Worm (Caenorhabditis elegans): ENCODE results near the gene nhr-119.

The nhr-119 gene

DNA sequence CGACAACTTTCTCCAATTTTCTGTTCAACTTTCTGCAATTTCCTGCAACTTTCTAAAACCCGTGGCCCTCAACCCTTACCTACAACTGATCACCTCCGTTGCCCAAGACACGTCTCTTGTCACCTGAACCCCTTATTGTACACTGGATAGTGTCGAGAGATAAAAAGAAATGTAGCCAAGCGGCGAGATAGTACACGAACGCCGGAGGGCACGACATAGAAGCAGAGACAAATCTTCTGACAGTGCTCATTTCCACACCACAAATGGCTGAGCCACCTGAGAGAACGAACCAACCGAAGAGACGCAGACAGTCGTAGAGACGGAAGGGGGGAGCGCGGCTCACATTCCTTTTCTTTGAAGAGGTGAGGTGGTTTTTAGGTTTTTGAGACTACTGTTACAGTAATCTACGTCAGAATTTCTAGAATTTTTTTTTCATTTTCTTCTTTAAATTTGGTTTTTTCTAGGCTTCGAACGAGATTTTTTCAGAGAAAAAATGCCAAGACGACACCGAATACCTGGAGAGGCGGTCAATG lies 7.3 kb upstream of the nhr-119 start, which contains the start of gene K12H6.12:
Gene K12H6.12, plus strand, starts transcription at position 483 of the 533 bp plus-strand sequence.
- TF ChIP-seq ztf-23 (GFP tag; IDR thresholded peaks at IDR 0.05) (no peak), ztf-29 (GFP tag; IDR thresholded peaks at IDR 0.05) (no peak), klf-2 (GFP tag; conservative IDR thresholded peaks at IDR 0.05) (no peak), flt-1 (GFP tag; IDR thresholded peaks at IDR 0.05) (no peak), tab-1 (GFP tag; IDR thresholded peaks at IDR 0.05) (no peak), T22C8.4 (GFP tag; IDR thresholded peaks at IDR 0.05) (no peak), med-1 (GFP tag; optimal IDR thresholded peaks at IDR 0.05; ENCODE audit: insufficient read depth) (no peak), ref-1 (GFP tag; conservative IDR thresholded peaks at IDR 0.05) (no peak), cog-1 (tag; optimal IDR thresholded peaks at IDR 0.05) (no peak)

DNA sequence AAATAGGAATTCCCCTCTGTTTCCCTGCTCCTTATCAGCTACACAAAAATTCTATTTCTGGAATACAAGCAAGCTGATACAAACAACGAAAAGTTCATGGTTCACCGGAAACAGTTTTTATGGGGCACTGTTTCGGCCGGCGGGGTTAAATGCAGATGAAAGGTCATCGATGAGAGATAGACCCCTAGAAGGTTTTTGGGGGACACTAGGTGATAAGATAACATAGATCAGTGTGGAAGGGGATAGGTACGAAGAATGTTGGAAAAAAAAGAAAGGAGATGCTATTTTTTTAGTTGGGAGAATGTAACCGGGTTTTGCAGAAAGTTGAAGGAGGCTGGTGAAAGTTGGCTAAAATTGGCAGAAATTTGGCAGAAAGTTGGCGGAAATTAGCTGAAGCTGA lies 5.2 kb upstream of the nhr-119 start:
- TF ChIP-seq tab-1 (GFP tag; IDR thresholded peaks at IDR 0.05) = no peak
- TF ChIP-seq T22C8.4 (GFP tag; IDR thresholded peaks at IDR 0.05) = no peak
- no peak for TF ChIP-seq ztf-23 (GFP tag; IDR thresholded peaks at IDR 0.05)
- TF ChIP-seq med-1 (GFP tag; optimal IDR thresholded peaks at IDR 0.05; ENCODE audit: insufficient read depth) = no peak
- TF ChIP-seq ztf-29 (GFP tag; IDR thresholded peaks at IDR 0.05) = no peak
- no peak for TF ChIP-seq cog-1 (tag; optimal IDR thresholded peaks at IDR 0.05)
- no peak for TF ChIP-seq klf-2 (GFP tag; conservative IDR thresholded peaks at IDR 0.05)
- TF ChIP-seq ref-1 (GFP tag; conservative IDR thresholded peaks at IDR 0.05) = no peak
- no peak for TF ChIP-seq flt-1 (GFP tag; IDR thresholded peaks at IDR 0.05)

DNA sequence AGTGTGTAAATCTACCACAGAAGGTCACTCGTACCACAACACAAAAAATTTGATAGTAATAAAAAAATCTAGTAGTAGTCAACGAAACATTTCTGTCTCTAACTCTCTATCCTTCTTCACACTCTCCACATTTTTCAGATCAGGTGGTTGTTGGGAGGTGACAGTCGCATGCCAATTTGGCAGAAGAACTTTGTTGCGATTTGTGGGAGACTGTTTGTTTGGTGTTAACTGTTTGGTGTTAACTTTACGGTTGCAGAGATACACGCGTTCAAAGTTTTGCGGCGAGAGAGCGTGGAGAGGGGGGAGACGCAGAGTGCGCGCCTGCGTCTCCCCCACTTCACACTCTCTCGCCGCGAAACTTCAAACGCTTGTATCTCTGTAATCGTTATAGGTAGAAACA lies 4.5 kb upstream of the nhr-119 start:
- TF ChIP-seq T22C8.4 (GFP tag; IDR thresholded peaks at IDR 0.05) (no peak), med-1 (GFP tag; optimal IDR thresholded peaks at IDR 0.05; ENCODE audit: insufficient read depth) (no peak), flt-1 (GFP tag; IDR thresholded peaks at IDR 0.05) (no peak), ztf-23 (GFP tag; IDR thresholded peaks at IDR 0.05) (no peak), cog-1 (tag; optimal IDR thresholded peaks at IDR 0.05) (no peak)

DNA sequence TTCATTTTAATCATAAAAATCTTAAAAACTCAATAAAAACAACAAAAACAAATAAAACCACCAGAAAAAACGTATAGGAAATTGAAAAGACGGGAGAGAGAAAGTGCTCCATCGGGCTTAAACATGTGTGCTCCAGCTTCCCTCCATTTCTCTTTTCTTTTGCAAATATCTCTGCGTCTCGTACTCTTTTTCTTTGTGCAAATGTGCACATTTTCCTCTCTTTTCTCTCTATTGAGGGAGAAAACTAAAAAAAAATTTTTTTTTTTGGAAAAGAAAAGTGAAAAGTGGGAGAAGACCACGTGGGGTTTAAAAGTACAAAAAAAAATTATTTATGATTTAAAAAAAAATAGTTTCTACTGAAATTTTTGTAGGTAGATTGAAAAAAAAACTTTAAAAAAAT lies 3.8 kb upstream of the nhr-119 start:
- TF ChIP-seq tab-1 (GFP tag; IDR thresholded peaks at IDR 0.05) (no peak), ztf-23 (GFP tag; IDR thresholded peaks at IDR 0.05) (no peak), cog-1 (tag; optimal IDR thresholded peaks at IDR 0.05) (no peak), ref-1 (GFP tag; conservative IDR thresholded peaks at IDR 0.05) (no peak), flt-1 (GFP tag; IDR thresholded peaks at IDR 0.05) (no peak), klf-2 (GFP tag; conservative IDR thresholded peaks at IDR 0.05) (no peak), ztf-29 (GFP tag; IDR thresholded peaks at IDR 0.05) (no peak), T22C8.4 (GFP tag; IDR thresholded peaks at IDR 0.05) (no peak), med-1 (GFP tag; optimal IDR thresholded peaks at IDR 0.05; ENCODE audit: insufficient read depth) (no peak)

DNA sequence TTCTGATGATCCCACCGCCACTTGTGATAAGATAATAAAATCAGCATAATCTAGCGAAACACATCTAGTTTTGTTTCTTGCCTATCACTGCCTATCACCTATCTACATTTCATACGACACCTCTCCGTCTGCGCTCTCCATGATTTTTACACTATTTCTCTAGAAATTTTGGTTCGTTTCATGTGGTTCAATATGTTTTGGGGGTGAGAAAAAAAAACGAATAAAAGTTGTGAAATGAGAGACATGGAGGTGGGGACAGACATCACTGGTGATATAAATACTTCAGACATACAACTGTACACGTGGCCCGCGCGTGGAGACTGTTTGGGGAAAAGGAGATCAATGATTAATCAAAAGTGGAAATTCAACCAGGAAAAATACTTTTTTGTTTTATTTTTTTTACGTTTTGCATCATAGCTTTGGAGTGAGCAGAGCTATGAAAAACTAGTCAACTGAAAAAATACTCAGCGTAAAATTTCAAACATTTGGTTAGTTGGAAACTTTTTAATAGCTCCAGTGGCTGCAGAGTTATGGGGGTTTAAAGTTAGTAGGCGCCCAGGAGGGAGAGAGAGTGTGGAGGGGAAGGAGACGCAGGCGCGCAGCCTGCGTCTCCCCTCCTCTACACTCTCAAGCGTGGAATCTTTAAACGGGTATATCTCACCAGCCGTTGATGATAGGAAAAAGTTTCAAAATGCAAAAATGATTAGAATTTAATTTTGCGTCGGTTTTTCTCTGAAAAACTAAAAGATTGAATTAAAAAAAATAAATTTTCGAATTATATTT lies 2.6 kb upstream of the nhr-119 start:
- TF ChIP-seq cog-1 (tag; optimal IDR thresholded peaks at IDR 0.05) (no peak), ref-1 (GFP tag; conservative IDR thresholded peaks at IDR 0.05) (no peak), flt-1 (GFP tag; IDR thresholded peaks at IDR 0.05) (no peak), ztf-23 (GFP tag; IDR thresholded peaks at IDR 0.05) (no peak), med-1 (GFP tag; optimal IDR thresholded peaks at IDR 0.05; ENCODE audit: insufficient read depth) (no peak), tab-1 (GFP tag; IDR thresholded peaks at IDR 0.05) (no peak), klf-2 (GFP tag; conservative IDR thresholded peaks at IDR 0.05) (no peak), T22C8.4 (GFP tag; IDR thresholded peaks at IDR 0.05) (no peak), ztf-29 (GFP tag; IDR thresholded peaks at IDR 0.05) (no peak)

DNA sequence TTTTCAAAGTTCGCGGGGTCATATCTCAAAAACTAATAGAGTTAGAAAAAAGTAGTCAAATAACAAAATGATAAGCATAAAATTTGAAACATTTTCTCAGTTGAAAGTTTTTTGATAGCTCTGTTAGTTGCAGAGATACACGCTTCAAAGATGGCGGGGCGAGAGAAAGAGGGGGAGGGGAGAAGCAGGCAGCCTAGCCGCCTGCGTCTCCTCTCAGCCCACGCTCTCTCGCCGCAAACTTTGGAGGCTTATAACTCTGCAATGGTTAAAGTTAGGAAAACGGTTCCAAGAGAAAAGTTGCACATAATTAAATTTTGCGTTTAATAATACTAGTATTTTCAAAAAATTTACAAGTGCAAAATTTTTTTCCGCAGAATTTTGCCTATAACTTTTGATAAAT lies 1.4 kb upstream of the nhr-119 start:
- TF ChIP-seq tab-1 (GFP tag; IDR thresholded peaks at IDR 0.05) (no peak), med-1 (GFP tag; optimal IDR thresholded peaks at IDR 0.05; ENCODE audit: insufficient read depth) (no peak), ztf-23 (GFP tag; IDR thresholded peaks at IDR 0.05) (no peak), T22C8.4 (GFP tag; IDR thresholded peaks at IDR 0.05) (no peak), cog-1 (tag; optimal IDR thresholded peaks at IDR 0.05) (no peak), ztf-29 (GFP tag; IDR thresholded peaks at IDR 0.05) (no peak), ref-1 (GFP tag; conservative IDR thresholded peaks at IDR 0.05) (no peak), klf-2 (GFP tag; conservative IDR thresholded peaks at IDR 0.05) (no peak), flt-1 (GFP tag; IDR thresholded peaks at IDR 0.05) (no peak)

DNA sequence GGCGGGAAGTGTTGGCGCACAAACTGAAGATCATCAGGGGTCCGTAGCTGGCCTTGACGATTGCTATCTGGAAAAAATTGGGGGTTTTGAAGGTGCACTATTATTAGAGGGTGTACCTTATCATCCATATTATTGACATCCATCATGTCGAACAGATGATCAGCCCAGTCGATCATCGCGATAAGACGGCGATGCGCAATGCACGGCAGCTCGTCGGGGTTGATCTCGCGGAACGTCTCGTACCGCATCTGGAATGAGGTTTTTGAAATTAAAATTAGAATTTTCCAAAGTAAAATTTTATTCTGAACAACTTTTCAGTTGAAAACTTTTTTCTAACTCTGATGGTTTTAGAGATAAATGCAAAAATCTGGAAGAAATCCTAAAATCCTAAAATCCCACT lies 2.4 kb downstream of the nhr-119 start:
- TF ChIP-seq ztf-23 (GFP tag; IDR thresholded peaks at IDR 0.05) (no peak), T22C8.4 (GFP tag; IDR thresholded peaks at IDR 0.05) (no peak)

DNA sequence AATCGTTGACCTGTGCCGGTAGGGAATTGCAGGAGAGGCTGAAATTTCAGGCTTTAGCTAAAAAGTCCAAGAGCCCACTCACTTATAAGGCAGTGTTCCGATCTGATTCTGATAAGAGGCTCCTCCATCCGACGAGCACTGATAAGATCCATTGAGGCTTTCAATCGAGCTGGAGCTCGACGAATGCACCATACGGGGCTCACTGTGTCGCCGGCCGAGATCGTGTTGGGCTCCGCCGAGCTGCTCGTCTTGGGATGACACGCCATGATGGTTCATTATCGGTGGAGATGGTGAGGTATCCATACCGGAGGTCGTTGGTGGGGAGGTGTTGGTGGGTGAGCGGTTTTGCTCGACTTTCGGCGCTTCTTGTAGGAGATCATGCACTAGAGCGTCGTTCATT lies 4.0 kb downstream of the nhr-119 start:
- TF ChIP-seq cog-1 (tag; optimal IDR thresholded peaks at IDR 0.05) = no peak
- TF ChIP-seq ztf-23 (GFP tag; IDR thresholded peaks at IDR 0.05) = no peak
- TF ChIP-seq flt-1 (GFP tag; IDR thresholded peaks at IDR 0.05) = no peak
- TF ChIP-seq klf-2 (GFP tag; conservative IDR thresholded peaks at IDR 0.05) = no peak
- TF ChIP-seq ztf-29 (GFP tag; IDR thresholded peaks at IDR 0.05) = no peak
- TF ChIP-seq tab-1 (GFP tag; IDR thresholded peaks at IDR 0.05) = no peak
- no peak for TF ChIP-seq ref-1 (GFP tag; conservative IDR thresholded peaks at IDR 0.05)
- no peak for TF ChIP-seq med-1 (GFP tag; optimal IDR thresholded peaks at IDR 0.05; ENCODE audit: insufficient read depth)

DNA sequence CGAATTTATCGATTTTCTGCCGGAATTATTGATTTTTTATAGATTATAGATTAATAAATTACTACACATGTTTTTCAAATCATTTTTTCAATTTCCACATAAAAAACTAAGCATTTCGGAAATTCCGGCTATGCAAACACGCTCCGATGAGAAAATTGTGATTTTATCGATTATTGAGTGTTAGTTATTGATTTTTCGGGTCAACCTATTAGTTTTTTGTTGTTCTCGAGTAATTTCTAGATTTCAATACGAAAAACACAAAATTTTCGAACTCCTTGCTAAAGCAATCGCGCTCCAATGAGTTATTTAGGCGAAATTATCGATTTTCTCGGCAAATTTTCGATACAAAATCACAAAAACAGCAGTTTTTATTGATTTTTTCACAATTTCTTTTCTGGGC lies 5.0 kb downstream of the nhr-119 start:
- TF ChIP-seq flt-1 (GFP tag; IDR thresholded peaks at IDR 0.05) (no peak), klf-2 (GFP tag; conservative IDR thresholded peaks at IDR 0.05) (no peak), ztf-29 (GFP tag; IDR thresholded peaks at IDR 0.05) (no peak), T22C8.4 (GFP tag; IDR thresholded peaks at IDR 0.05) (no peak), tab-1 (GFP tag; IDR thresholded peaks at IDR 0.05) (no peak), ref-1 (GFP tag; conservative IDR thresholded peaks at IDR 0.05) (no peak), med-1 (GFP tag; optimal IDR thresholded peaks at IDR 0.05; ENCODE audit: insufficient read depth) (no peak), cog-1 (tag; optimal IDR thresholded peaks at IDR 0.05) (no peak), ztf-23 (GFP tag; IDR thresholded peaks at IDR 0.05) (no peak)

DNA sequence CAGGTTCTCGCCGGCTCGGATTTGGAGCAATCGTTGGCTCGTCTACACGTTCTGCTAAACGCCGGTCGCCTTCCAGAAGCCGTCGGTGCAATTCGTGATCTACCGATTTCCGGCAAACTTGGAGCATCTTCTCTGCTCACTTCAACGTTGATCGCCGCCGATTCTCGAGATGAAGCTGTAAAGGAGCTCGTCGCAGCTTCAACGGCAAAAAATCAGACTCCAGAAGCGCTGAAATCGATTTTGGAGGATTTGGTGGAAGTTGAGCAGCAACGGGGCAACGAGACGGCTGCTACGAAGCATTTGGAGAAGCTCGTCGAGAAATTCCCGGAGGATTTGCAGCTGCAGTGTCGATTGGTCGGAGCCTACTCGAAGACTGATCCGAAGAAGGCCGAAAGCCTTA lies 8.7 kb downstream of the nhr-119 start:
- TF ChIP-seq T22C8.4 (GFP tag; IDR thresholded peaks at IDR 0.05) = no peak
- TF ChIP-seq flt-1 (GFP tag; IDR thresholded peaks at IDR 0.05) = no peak
- TF ChIP-seq cog-1 (tag; optimal IDR thresholded peaks at IDR 0.05) = no peak
- TF ChIP-seq ztf-29 (GFP tag; IDR thresholded peaks at IDR 0.05) = no peak
- no peak for TF ChIP-seq klf-2 (GFP tag; conservative IDR thresholded peaks at IDR 0.05)
- TF ChIP-seq ztf-23 (GFP tag; IDR thresholded peaks at IDR 0.05) = no peak
